Fruit fly (Drosophila melanogaster) whole organism, embryonic: ENCODE measurements around the gene CG17124.
A peak's percentile ranks its signal among the peaks of the same experiment; 100 is the strongest.

Experiments used
- Abd-B ChIP-seq: fragments of 200-800 bp; sonication (Bioruptor generic); optimal IDR thresholded peaks from 2 replicates; lab custom pipeline; 2018; ENCODE audit warnings: missing biosample characterization, mild to moderate bottlenecking, missing genetic modification characterization, moderate library complexity
- Atf3 ChIP-seq: fragments of 200-800 bp; sonication (Bioruptor generic); optimal IDR thresholded peaks from 3 replicates; lab custom pipeline; 2016; ENCODE audit warnings: missing biosample characterization, missing genetic modification characterization
- CG10267 ChIP-seq: fragments of 200-800 bp; sonication (Bioruptor generic); optimal IDR thresholded peaks from 2 replicates; lab custom pipeline; 2018; ENCODE audit warnings: missing biosample characterization, mild to moderate bottlenecking, missing genetic modification characterization, moderate library complexity
- CG10274 ChIP-seq: fragments of 200-800 bp; sonication (Bioruptor generic); optimal IDR thresholded peaks from 3 replicates; lab custom pipeline; 2017; ENCODE audit warnings: missing biosample characterization, mild to moderate bottlenecking, missing genetic modification characterization
- CG10959 ChIP-seq: fragments of 200-800 bp; sonication (Bioruptor generic); IDR thresholded peaks from 2 replicates; pipeline ENCODE4 v1.3.6; 2022; ENCODE audit warnings: missing biosample characterization, missing genetic modification characterization
- CG11085 ChIP-seq: fragments of 200-800 bp; sonication (Bioruptor generic); IDR thresholded peaks from 2 replicates; pipeline ENCODE4 v1.3.6; 2022; ENCODE audit warnings: missing biosample characterization, missing genetic modification characterization
- CG14667 ChIP-seq: fragments of 200-800 bp; sonication (Bioruptor generic); IDR thresholded peaks from 2 replicates; pipeline ENCODE4 v1.3.6; 2022; ENCODE audit warnings: missing biosample characterization, missing genetic modification characterization
- CG14860 ChIP-seq: fragments of 200-800 bp; sonication (Bioruptor generic); IDR thresholded peaks from 3 replicates; pipeline ENCODE4 v1.3.6; 2022; ENCODE audit warnings: missing biosample characterization, missing genetic modification characterization; ENCODE audit not compliant: partially characterized antibody
- CG15073 ChIP-seq: fragments of 200-800 bp; sonication (Bioruptor generic); optimal IDR thresholded peaks from 2 replicates; lab custom pipeline; 2016; ENCODE audit warnings: missing biosample characterization, missing genetic modification characterization
- CG17361 ChIP-seq: fragments of 200-800 bp; sonication (Bioruptor generic); IDR thresholded peaks from 3 replicates; pipeline ENCODE4 v1.3.6; 2022; ENCODE audit warnings: missing biosample characterization, missing genetic modification characterization
- CG17912 ChIP-seq: fragments of 200-800 bp; sonication (Bioruptor generic); optimal IDR thresholded peaks from 2 replicates; lab custom pipeline; 2018; ENCODE audit warnings: missing biosample characterization, mild to moderate bottlenecking, missing genetic modification characterization
- CG2116 ChIP-seq: fragments of 200-800 bp; sonication (Bioruptor generic); optimal IDR thresholded peaks from 3 replicates; lab custom pipeline; 2018; ENCODE audit warnings: missing biosample characterization, mild to moderate bottlenecking, missing genetic modification characterization
- CG2129 ChIP-seq: fragments of 200-800 bp; sonication (Bioruptor generic); IDR thresholded peaks from 2 replicates; pipeline ENCODE4 v1.3.6; 2022; ENCODE audit warnings: missing biosample characterization, missing genetic modification characterization; ENCODE audit not compliant: partially characterized antibody
- CG34422 ChIP-seq: fragments of 200-800 bp; sonication (Bioruptor generic); IDR thresholded peaks from 3 replicates; pipeline ENCODE4 v1.3.6; 2022; ENCODE audit warnings: missing biosample characterization, missing genetic modification characterization
- CG3726 ChIP-seq: fragments of 200-800 bp; sonication (Bioruptor generic); IDR thresholded peaks from 3 replicates; pipeline ENCODE4, ENCODE4 v1.3.6; 2022; ENCODE audit warnings: missing biosample characterization, missing genetic modification characterization
- CG43689 ChIP-seq: fragments of 200-800 bp; sonication (Bioruptor generic); IDR thresholded peaks from 2 replicates; pipeline ENCODE4 v1.3.6; 2022; ENCODE audit warnings: missing biosample characterization, missing genetic modification characterization
- CG6654 ChIP-seq: fragments of 200-800 bp; sonication (Bioruptor generic); optimal IDR thresholded peaks from 2 replicates; lab custom pipeline; 2017; ENCODE audit warnings: missing biosample characterization, mild to moderate bottlenecking, missing genetic modification characterization
- CG6689 ChIP-seq: fragments of 200-800 bp; sonication (Bioruptor generic); IDR thresholded peaks from 2 replicates; pipeline ENCODE4 v1.3.6; 2022; ENCODE audit warnings: missing biosample characterization, missing genetic modification characterization
- CG7357 ChIP-seq: fragments of 200-800 bp; sonication (Bioruptor generic); IDR thresholded peaks from 3 replicates; pipeline ENCODE4 v1.3.6; 2022; ENCODE audit warnings: missing biosample characterization, missing genetic modification characterization
- CG9876 ChIP-seq: fragments of 200-800 bp; sonication (Bioruptor generic); optimal IDR thresholded peaks from 2 replicates; lab custom pipeline; 2016; ENCODE audit warnings: missing biosample characterization, missing genetic modification characterization
- D19A ChIP-seq: fragments of 200-800 bp; optimal IDR thresholded peaks from 3 replicates; lab custom pipeline; 2019; ENCODE audit warnings: missing biosample characterization, mild to moderate bottlenecking, missing genetic modification characterization, moderate library complexity
- E2f1 ChIP-seq: fragments of 200-800 bp; sonication (Bioruptor generic); IDR thresholded peaks from 2 replicates; pipeline ENCODE4 v1.3.6; 2022; ENCODE audit warnings: missing biosample characterization, missing genetic modification characterization
- Ets65A ChIP-seq: fragments of 200-800 bp; sonication (Bioruptor generic); peaks from one replicate; lab custom pipeline; 2016; ENCODE audit warnings: missing biosample characterization, missing genetic modification characterization
- Jarid2 ChIP-seq: fragments of 200-800 bp; sonication (Bioruptor generic); optimal IDR thresholded peaks from 3 replicates; lab custom pipeline; 2017; ENCODE audit warnings: mild to moderate bottlenecking, missing biosample characterization, missing genetic modification reagents, missing genetic modification characterization
- Lim3 ChIP-seq: fragments of 200-800 bp; sonication (Bioruptor generic); IDR thresholded peaks from 2 replicates; pipeline ENCODE4 v1.3.6; 2022; ENCODE audit warnings: missing biosample characterization, missing genetic modification characterization
- Mad ChIP-seq: fragments of 200-800 bp; sonication (Bioruptor generic); optimal IDR thresholded peaks from 2 replicates; lab custom pipeline; 2016; ENCODE audit warnings: missing biosample characterization, missing genetic modification characterization
- Nf-YB ChIP-seq: fragments of 200-800 bp; sonication (Bioruptor generic); optimal IDR thresholded peaks from 3 replicates; lab custom pipeline; 2019; ENCODE audit warnings: missing biosample characterization, mild to moderate bottlenecking, missing genetic modification characterization, moderate library complexity
- Oli ChIP-seq: fragments of 200-800 bp; sonication (Bioruptor generic); optimal IDR thresholded peaks from 2 replicates; lab custom pipeline; 2018; ENCODE audit warnings: missing biosample characterization, mild to moderate bottlenecking, missing genetic modification characterization, moderate library complexity
- Ptx1 ChIP-seq: fragments of 200-800 bp; sonication (Bioruptor generic); IDR thresholded peaks from 2 replicates; pipeline ENCODE4 v1.3.6; 2022; ENCODE audit warnings: missing biosample characterization, missing genetic modification characterization
- Spps ChIP-seq: fragments of 200-800 bp; sonication (Bioruptor generic); optimal IDR thresholded peaks from 2 replicates; lab custom pipeline; 2018; ENCODE audit warnings: missing biosample characterization, mild to moderate bottlenecking, missing genetic modification characterization
- Ssrp ChIP-seq: fragments of 200-800 bp; sonication (Bioruptor generic); optimal IDR thresholded peaks from 2 replicates; lab custom pipeline; 2018; ENCODE audit warnings: missing biosample characterization, mild to moderate bottlenecking, missing genetic modification characterization, moderate library complexity
- Vsx1 ChIP-seq: fragments of 200-800 bp; sonication (Bioruptor generic); optimal IDR thresholded peaks from 2 replicates; lab custom pipeline; 2017; ENCODE audit warnings: missing biosample characterization, mild to moderate bottlenecking, missing genetic modification characterization, missing genetic modification reagents
- bowl ChIP-seq: fragments of 200-800 bp; sonication (Bioruptor generic); IDR thresholded peaks from 2 replicates; pipeline ENCODE4 v1.3.6; 2022; ENCODE audit warnings: missing biosample characterization, missing genetic modification characterization
- br ChIP-seq: fragments of >200 bp; optimal IDR thresholded peaks from 2 replicates; lab custom pipeline; 2017
- cas ChIP-seq: fragments of 200-800 bp; sonication (Bioruptor generic); IDR thresholded peaks from 2 replicates; pipeline ENCODE4 v1.3.6; 2022; ENCODE audit warnings: missing biosample characterization, missing genetic modification characterization
- crc ChIP-seq: fragments of 200-800 bp; sonication (Bioruptor generic); optimal IDR thresholded peaks from 2 replicates; lab custom pipeline; 2016; ENCODE audit warnings: missing biosample characterization, missing genetic modification characterization
- crp ChIP-seq, 2 experiments: fragments of 200-800 bp; sonication (Bioruptor generic); optimal IDR thresholded peaks; 2 replicates in 1 of 2; 3 replicates in 1 of 2; lab custom pipeline; 2017; ENCODE audit warnings: missing biosample characterization in 2 of 2, missing genetic modification characterization in 2 of 2, mild to moderate bottlenecking in 1 of 2, moderate library complexity in 1 of 2
- emc ChIP-seq: fragments of 200-800 bp; sonication (Bioruptor generic); optimal IDR thresholded peaks from 2 replicates; lab custom pipeline; 2016; ENCODE audit warnings: missing biosample characterization, missing genetic modification characterization
- eyg ChIP-seq: fragments of 200-800 bp; sonication (Bioruptor generic); optimal IDR thresholded peaks from 3 replicates; lab custom pipeline; 2016; ENCODE audit warnings: missing biosample characterization, missing genetic modification characterization
- gcm2 ChIP-seq: fragments of 200-800 bp; sonication (Bioruptor generic); optimal IDR thresholded peaks from 2 replicates; lab custom pipeline; 2016; ENCODE audit warnings: missing biosample characterization, missing genetic modification characterization
- kah ChIP-seq: fragments of 200-800 bp; sonication (Bioruptor generic); optimal IDR thresholded peaks from 2 replicates; lab custom pipeline; 2018; ENCODE audit warnings: missing biosample characterization, mild to moderate bottlenecking, missing genetic modification characterization
- lbe ChIP-seq: fragments of 200-800 bp; sonication (Bioruptor generic); optimal IDR thresholded peaks from 2 replicates; lab custom pipeline; 2016; ENCODE audit warnings: missing biosample characterization, mild to moderate bottlenecking, missing genetic modification characterization
- mirr ChIP-seq: fragments of 200-800 bp; sonication (Bioruptor generic); optimal IDR thresholded peaks from 3 replicates; lab custom pipeline; 2018; ENCODE audit warnings: missing biosample characterization, mild to moderate bottlenecking, missing genetic modification characterization
- oc ChIP-seq: fragments of 200-800 bp; sonication (Bioruptor generic); optimal IDR thresholded peaks from 2 replicates; lab custom pipeline; 2018; ENCODE audit warnings: missing biosample characterization, mild to moderate bottlenecking, missing genetic modification characterization, moderate library complexity
- odd ChIP-seq: fragments of 200-800 bp; sonication (Bioruptor generic); optimal IDR thresholded peaks from 2 replicates; lab custom pipeline; 2017; ENCODE audit warnings: missing biosample characterization, mild to moderate bottlenecking, missing genetic modification characterization
- peb ChIP-seq: fragments of 200-800 bp; sonication (Bioruptor generic); IDR thresholded peaks from 2 replicates; pipeline ENCODE4 v1.3.6; 2022; ENCODE audit warnings: missing biosample characterization, missing genetic modification characterization
- sima ChIP-seq: fragments of 200-800 bp; sonication (Bioruptor generic); optimal IDR thresholded peaks from 2 replicates; lab custom pipeline; 2016; ENCODE audit warnings: missing biosample characterization, missing genetic modification characterization
- slbo ChIP-seq: fragments of 200-800 bp; sonication (Bioruptor generic); IDR thresholded peaks from 2 replicates; pipeline ENCODE4 v1.3.6; 2022; ENCODE audit warnings: missing biosample characterization, missing genetic modification characterization
- stc ChIP-seq: fragments of 200-800 bp; sonication (Bioruptor generic); IDR thresholded peaks from 2 replicates; pipeline ENCODE4 v1.3.6; 2022; ENCODE audit warnings: missing biosample characterization, missing genetic modification characterization
- tna ChIP-seq: fragments of 200-800 bp; sonication (Bioruptor generic); IDR thresholded peaks from 2 replicates; pipeline ENCODE4 v1.3.6; 2022; ENCODE audit warnings: missing biosample characterization, missing genetic modification characterization; ENCODE audit not compliant: partially characterized antibody
- usp ChIP-seq: fragments of >200 bp; optimal IDR thresholded peaks from 2 replicates; lab custom pipeline; 2017; ENCODE audit warnings: missing biosample characterization, missing genetic modification characterization
- vvl ChIP-seq: fragments of 200-800 bp; sonication (Bioruptor generic); IDR thresholded peaks from 2 replicates; pipeline ENCODE4 v1.3.6; 2022; ENCODE audit warnings: missing biosample characterization, missing genetic modification characterization
- zf30C ChIP-seq: fragments of 200-800 bp; sonication (Bioruptor generic); optimal IDR thresholded peaks from 3 replicates; lab custom pipeline; 2018; ENCODE audit warnings: missing biosample characterization, mild to moderate bottlenecking, missing genetic modification characterization

The CG17124 gene

DNA sequence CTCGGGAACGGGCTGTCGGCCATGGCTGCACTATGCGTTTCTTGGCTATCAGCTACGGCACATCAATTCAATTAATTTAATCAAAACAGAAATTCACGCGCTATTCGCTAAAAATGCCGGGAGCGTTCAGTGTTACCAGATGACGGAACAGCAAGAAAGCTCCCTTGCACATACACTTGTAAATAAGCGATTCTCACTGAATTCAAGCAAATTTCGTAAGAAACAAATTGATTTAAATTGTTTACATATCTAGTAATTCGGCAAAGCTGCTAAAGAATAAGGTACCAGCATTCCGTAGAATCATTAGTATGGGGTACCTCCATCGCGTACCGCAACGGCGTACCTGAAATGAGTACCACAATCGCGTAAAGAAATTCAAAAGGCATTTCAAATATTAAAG lies 20.2 kb downstream of the CG17124 start, which contains the start of gene Nup107 (continued):
- no peak for TF ChIP-seq Oli (tag; lab: Kevin White, UChicago)
- no peak for TF ChIP-seq Jarid2 (GFP tag; lab: Kevin White, UChicago)
- TF ChIP-seq peb (GFP tag; lab: Robert Waterston, UW) = no peak
- TF ChIP-seq Spps (tag; lab: Kevin White, UChicago) = no peak
- no peak for TF ChIP-seq oc (tag; lab: Kevin White, UChicago)
- TF ChIP-seq br (lab: Kevin White, UChicago) = no peak
- TF ChIP-seq usp (GFP tag; lab: Kevin White, UChicago) = no peak
- no peak for TF ChIP-seq odd
- no peak for TF ChIP-seq CG10274 (GFP tag; lab: Kevin White, UChicago)
- no peak for TF ChIP-seq Nf-YB (GFP tag; lab: Kevin White, UChicago)
- peak; percentile 19 for TF ChIP-seq CG2116 (GFP tag; lab: Kevin White, UChicago)
- no peak for TF ChIP-seq CG2129 (GFP tag; lab: Robert Waterston, UW)
- TF ChIP-seq Ptx1 = no peak
- no peak for TF ChIP-seq CG43689 (GFP tag; lab: Robert Waterston, UW)
- TF ChIP-seq CG17361 (GFP tag; lab: Robert Waterston, UW) = peak; percentile 32; the same call in 1 of the 3 replicates
- no peak for TF ChIP-seq lbe
- TF ChIP-seq Atf3 (GFP tag; lab: Kevin White, UChicago) = no peak
- TF ChIP-seq stc (GFP tag; lab: Robert Waterston, UW) = no peak
- TF ChIP-seq cas (GFP tag; lab: Robert Waterston, UW) = no peak
- TF ChIP-seq Mad = no peak
- no peak for TF ChIP-seq vvl (GFP tag; lab: Robert Waterston, UW)
- no peak for TF ChIP-seq zf30C
- TF ChIP-seq CG17912 (GFP tag; lab: Kevin White, UChicago) = no peak
- TF ChIP-seq D19A (tag; lab: Kevin White, UChicago) = no peak
- no peak for TF ChIP-seq emc (GFP tag; lab: Kevin White, UChicago)
- peak; percentile 25 for TF ChIP-seq CG10267 (tag; lab: Kevin White, UChicago)
- TF ChIP-seq CG34422 = peak; percentile 43; the same call in 1 of the 3 replicates
- no peak for TF ChIP-seq gcm2 (GFP tag; lab: Kevin White, UChicago)
- peak; percentile 94 for TF ChIP-seq CG7357 (GFP tag; lab: Robert Waterston, UW)
- TF ChIP-seq CG6689 = no peak
- TF ChIP-seq CG6654 (GFP tag; lab: Kevin White, UChicago) = no peak
- peak; percentile 54; the same call in 1 of the 2 replicates for TF ChIP-seq slbo
- TF ChIP-seq Abd-B = no peak
- no peak for TF ChIP-seq CG15073
- TF ChIP-seq Ets65A (GFP tag; lab: Kevin White, UChicago) = peak; percentile 92
- TF ChIP-seq CG9876 (GFP tag; lab: Kevin White, UChicago) = no peak
- no peak for TF ChIP-seq tna
- no peak for TF ChIP-seq crp (GFP tag; optimal IDR thresholded peaks at IDR 0.05; lab: Kevin White, UChicago)
- TF ChIP-seq CG14860 (GFP tag; lab: Robert Waterston, UW) = no peak
- no peak for TF ChIP-seq Vsx1 (GFP tag; lab: Kevin White, UChicago)
- TF ChIP-seq Ssrp (tag; lab: Kevin White, UChicago) = no peak
- TF ChIP-seq E2f1 (GFP tag; lab: Robert Waterston, UW) = 0 out of 2 replicates have a peak, but pooled peaks have one; percentile 32
- no peak for TF ChIP-seq mirr (GFP tag; lab: Kevin White, UChicago)
- TF ChIP-seq CG3726 (GFP tag; lab: Robert Waterston, UW) = no peak
- no peak for TF ChIP-seq CG11085
- no peak for TF ChIP-seq crc (GFP tag; lab: Kevin White, UChicago)
- TF ChIP-seq CG10959 (GFP tag; lab: Robert Waterston, UW) = no peak
- TF ChIP-seq bowl (GFP tag; lab: Robert Waterston, UW) = no peak
- no peak for TF ChIP-seq eyg (GFP tag; lab: Kevin White, UChicago)
- no peak for TF ChIP-seq CG14667 (GFP tag; lab: Robert Waterston, UW)
- TF ChIP-seq kah (GFP tag; lab: Kevin White, UChicago) = no peak
- no peak for TF ChIP-seq sima (GFP tag; lab: Kevin White, UChicago)
- TF ChIP-seq Lim3 (GFP tag; lab: Robert Waterston, UW) = no peak
